Worm (Caenorhabditis elegans): Measurements from ENCODE around the gene Y47D3A.32.

DNA sequence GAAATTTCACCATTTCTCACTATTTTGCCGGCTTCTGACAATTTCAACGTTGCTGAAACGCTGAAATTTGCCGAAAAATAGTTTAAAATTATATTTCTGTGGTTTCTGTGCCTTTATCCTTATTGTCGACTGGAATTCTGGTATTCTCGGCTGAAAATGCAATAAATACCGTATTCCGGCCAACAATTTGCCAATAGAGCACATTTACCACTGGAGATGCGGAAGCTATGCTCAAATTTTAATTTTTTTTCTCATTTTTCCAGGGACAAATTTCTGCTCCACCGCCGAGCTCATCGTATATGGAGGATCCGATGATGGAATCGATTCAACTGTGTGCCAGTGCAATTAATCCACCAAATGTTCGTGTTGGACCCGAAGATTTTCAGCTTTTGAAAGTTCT is 5.6 kb upstream of the Y47D3A.32 start:
- TF ChIP-seq nhr-77 (tag; optimal IDR thresholded peaks at IDR 0.05) = no peak
- no peak for TF ChIP-seq dpl-1 (GFP tag; optimal IDR thresholded peaks at IDR 0.05)
- no peak for TF ChIP-seq ztf-11 (tag; optimal IDR thresholded peaks at IDR 0.05)
- no peak for TF ChIP-seq jun-1 (tag; optimal IDR thresholded peaks at IDR 0.05)
- no peak for TF ChIP-seq aly-2 (tag; optimal IDR thresholded peaks at IDR 0.05)
- TF ChIP-seq mdl-1 (tag; optimal IDR thresholded peaks at IDR 0.05) = no peak
- TF ChIP-seq fkh-8 (tag; optimal IDR thresholded peaks at IDR 0.05) = no peak
- no peak for TF ChIP-seq unc-62 (GFP tag; optimal IDR thresholded peaks at IDR 0.05)
- TF ChIP-seq fkh-10 (GFP tag; optimal IDR thresholded peaks at IDR 0.05) = no peak
